Worm (Caenorhabditis elegans): ENCODE data around the gene Y39G8C.2.

Gene Y39G8C.2

ce11 chrII:14142098-14142554 lies 44.7 kb upstream of the Y39G8C.2 start, which contains the start of gene cacn-1 (continued):
- peak; percentile 55 for TF ChIP-seq snu-23 (GFP tag; optimal IDR thresholded peaks at IDR 0.05)
- peak; percentile 44 for TF ChIP-seq tbx-2 (tag; optimal IDR thresholded peaks at IDR 0.05)
- TF ChIP-seq nhr-20 (tag; optimal IDR thresholded peaks at IDR 0.05), result peak; percentile 42
- peak; percentile 55 for TF ChIP-seq nhr-77 (tag; optimal IDR thresholded peaks at IDR 0.05)
- peak; percentile 66 for TF ChIP-seq nhr-47 (tag; optimal IDR thresholded peaks at IDR 0.05)
- peak; percentile 45 for TF ChIP-seq isw-1 (GFP tag; IDR thresholded peaks at IDR 0.05)
- peak; percentile 49 for TF ChIP-seq mep-1 (tag; optimal IDR thresholded peaks at IDR 0.05)
- TF ChIP-seq lin-35 (GFP tag; optimal IDR thresholded peaks at IDR 0.05), result peak; percentile 30 to 44
- TF ChIP-seq ztf-11 (tag; optimal IDR thresholded peaks at IDR 0.05), result peak in 1 of 2 experiments; percentile 37
- peak; percentile 3 to 59 (median 34) for TF ChIP-seq ceh-82 (tag; optimal IDR thresholded peaks at IDR 0.05)
- TF ChIP-seq xbp-1 (tag; optimal IDR thresholded peaks at IDR 0.05), result peak; percentile 39

- TF ChIP-seq efl-1 (optimal IDR thresholded peaks at IDR 0.05) (no peak), efl-1 (GFP tag; optimal IDR thresholded peaks at IDR 0.05 in 1 of 2) (peak in 1 of 2 experiments; percentile 4), nhr-19 (GFP tag; conservative IDR thresholded peaks at IDR 0.05) (no peak)
Observed at ce11 chrII:14138849-14139419, 41.5 kb upstream of the Y39G8C.2 start.

- TF ChIP-seq lsy-2 (tag; optimal IDR thresholded peaks at IDR 0.05) (no peak), mep-1 (tag; optimal IDR thresholded peaks at IDR 0.05) (no peak), F16B12.6 (tag; optimal IDR thresholded peaks at IDR 0.05) (no peak), sox-4 (tag; optimal IDR thresholded peaks at IDR 0.05) (no peak), elt-3 (tag; optimal IDR thresholded peaks at IDR 0.05) (no peak)
Observed at ce11 chrII:14137538-14137937, 40.1 kb upstream of the Y39G8C.2 start, which contains the start of gene K09E4.1. Gene K09E4.1, plus strand, starts transcription at chrII:14137838.

- no peak for TF ChIP-seq fos-1 (tag; optimal IDR thresholded peaks at IDR 0.05)
- no peak for TF ChIP-seq Y116A8C.19 (tag; optimal IDR thresholded peaks at IDR 0.05; ENCODE audit: borderline replicate concordance)
- TF ChIP-seq pax-3 (tag; optimal IDR thresholded peaks at IDR 0.05), result no peak
- no peak for TF ChIP-seq grh-1 (GFP tag; IDR thresholded peaks at IDR 0.05)
Observed at ce11 chrII:14136302-14136701, 38.9 kb upstream of the Y39G8C.2 start.

ce11 chrII:14132733-14133132 lies 35.3 kb upstream of the Y39G8C.2 start, which contains the start of gene algn-3:
Gene algn-3, minus strand, starts transcription at chrII:14132833.
- no peak for TF ChIP-seq swsn-7 (tag; optimal IDR thresholded peaks at IDR 0.05)
- TF ChIP-seq fkh-8 (tag; optimal IDR thresholded peaks at IDR 0.05), result no peak
- TF ChIP-seq grh-1 (GFP tag; IDR thresholded peaks at IDR 0.05), result no peak
- TF ChIP-seq lsy-2 (tag; optimal IDR thresholded peaks at IDR 0.05), result no peak
- TF ChIP-seq unc-86 (tag; optimal IDR thresholded peaks at IDR 0.05), result no peak
- TF ChIP-seq ceh-8 (GFP tag; optimal IDR thresholded peaks at IDR 0.05), result no peak
- TF ChIP-seq dpl-1 (GFP tag; optimal IDR thresholded peaks at IDR 0.05), result no peak
- TF ChIP-seq C34B4.2 (tag; optimal IDR thresholded peaks at IDR 0.05), result no peak
- TF ChIP-seq unc-130 (tag; optimal IDR thresholded peaks at IDR 0.05), result no peak

- TF ChIP-seq ces-1 (GFP tag; optimal IDR thresholded peaks at IDR 0.05), result no peak
- no peak for TF ChIP-seq fos-1 (tag; optimal IDR thresholded peaks at IDR 0.05)
- no peak for TF ChIP-seq nhr-84 (tag; optimal IDR thresholded peaks at IDR 0.05)
- TF ChIP-seq lin-39 (tag; optimal IDR thresholded peaks at IDR 0.05), result no peak
- no peak for TF ChIP-seq mep-1 (tag; optimal IDR thresholded peaks at IDR 0.05)
- TF ChIP-seq pag-3 (tag; optimal IDR thresholded peaks at IDR 0.05; ENCODE audit: borderline replicate concordance, insufficient read depth), result no peak
- no peak for TF ChIP-seq fkh-4 (tag; optimal IDR thresholded peaks at IDR 0.05; ENCODE audit: borderline replicate concordance)
- TF ChIP-seq ceh-82 (tag; optimal IDR thresholded peaks at IDR 0.05), result no peak
- TF ChIP-seq nhr-11 (tag; optimal IDR thresholded peaks at IDR 0.05), result no peak
- TF ChIP-seq ztf-4 (tag; optimal IDR thresholded peaks at IDR 0.05), result no peak
- no peak for TF ChIP-seq C16A3.4 (tag; optimal IDR thresholded peaks at IDR 0.05)
- TF ChIP-seq ceh-90 (tag; optimal IDR thresholded peaks at IDR 0.05), result no peak
- no peak for TF ChIP-seq nhr-77 (tag; optimal IDR thresholded peaks at IDR 0.05)
Observed at ce11 chrII:14129191-14129590, 31.8 kb upstream of the Y39G8C.2 start.
